Fruit fly (Drosophila melanogaster) whole organism, embryonic: Measurements from ENCODE around the gene CG12016.

Experiments used
- CG10209 ChIP-seq: fragments of 200-800 bp; sonication (Bioruptor generic); optimal IDR thresholded peaks from 3 replicates; lab custom pipeline; 2017; ENCODE audit warnings: missing biosample characterization, mild to moderate bottlenecking, missing genetic modification characterization, missing genetic modification reagents
- CG10543 ChIP-seq: fragments of 200-800 bp; sonication (Bioruptor generic); optimal IDR thresholded peaks from 3 replicates; lab custom pipeline; 2017; ENCODE audit warnings: missing biosample characterization, mild to moderate bottlenecking, missing genetic modification characterization, moderate library complexity
- CG12236 ChIP-seq: fragments of 200-800 bp; sonication (Bioruptor generic); optimal IDR thresholded peaks from 2 replicates; lab custom pipeline; 2016; ENCODE audit warnings: missing biosample characterization, missing genetic modification characterization
- CG12391 ChIP-seq: fragments of 200-800 bp; sonication (Bioruptor generic); optimal IDR thresholded peaks from 3 replicates; lab custom pipeline; 2018; ENCODE audit warnings: missing biosample characterization, mild to moderate bottlenecking, missing genetic modification characterization, moderate library complexity
- CG12769 ChIP-seq: fragments of 200-800 bp; sonication (Bioruptor generic); optimal IDR thresholded peaks from 2 replicates; lab custom pipeline; 2019; ENCODE audit warnings: missing biosample characterization, mild to moderate bottlenecking, missing genetic modification characterization, moderate library complexity
- CG13424 ChIP-seq: fragments of 200-800 bp; sonication (Bioruptor generic); optimal IDR thresholded peaks from 2 replicates; lab custom pipeline; 2019; ENCODE audit warnings: missing biosample characterization, mild to moderate bottlenecking, missing genetic modification characterization, moderate library complexity
- CG14014 ChIP-seq: fragments of 200-800 bp; sonication (Bioruptor generic); IDR thresholded peaks from 2 replicates; pipeline ENCODE4 v1.3.6; 2022; ENCODE audit warnings: missing biosample characterization, missing genetic modification characterization
- CG2678 ChIP-seq: fragments of 200-800 bp; sonication (Bioruptor generic); optimal IDR thresholded peaks from 3 replicates; lab custom pipeline; 2019; ENCODE audit warnings: missing biosample characterization, mild to moderate bottlenecking, missing genetic modification characterization, moderate library complexity
- CG30403 ChIP-seq: fragments of 200-800 bp; sonication (Bioruptor generic); optimal IDR thresholded peaks from 3 replicates; lab custom pipeline; 2016; ENCODE audit warnings: missing biosample characterization, missing genetic modification characterization
- CG3995 ChIP-seq: fragments of 200-800 bp; sonication (Bioruptor generic); optimal IDR thresholded peaks from 3 replicates; lab custom pipeline; 2016; ENCODE audit warnings: missing biosample characterization, missing genetic modification characterization
- CG6654 ChIP-seq: fragments of 200-800 bp; sonication (Bioruptor generic); optimal IDR thresholded peaks from 2 replicates; lab custom pipeline; 2017; ENCODE audit warnings: missing biosample characterization, mild to moderate bottlenecking, missing genetic modification characterization
- CG6813 ChIP-seq: fragments of 200-800 bp; sonication (Bioruptor generic); optimal IDR thresholded peaks from 2 replicates; lab custom pipeline; 2017; ENCODE audit warnings: missing biosample characterization, missing genetic modification characterization, mild to moderate bottlenecking, moderate library complexity, missing genetic modification reagents
- CG7786 ChIP-seq: fragments of 200-800 bp; sonication (Bioruptor generic); optimal IDR thresholded peaks from 2 replicates; lab custom pipeline; 2016; ENCODE audit warnings: missing biosample characterization, missing genetic modification characterization
- CG9727 ChIP-seq: fragments of 200-800 bp; sonication (Bioruptor generic); optimal IDR thresholded peaks from 3 replicates; lab custom pipeline; 2017; ENCODE audit warnings: missing biosample characterization, mild to moderate bottlenecking, missing genetic modification characterization
- CG9797 ChIP-seq: fragments of 200-800 bp; sonication (Bioruptor generic); optimal IDR thresholded peaks from 3 replicates; lab custom pipeline; 2018; ENCODE audit warnings: missing biosample characterization, mild to moderate bottlenecking, missing genetic modification characterization
- CG9817 ChIP-seq: fragments of 200-800 bp; sonication (Bioruptor generic); optimal IDR thresholded peaks from 2 replicates; lab custom pipeline; 2018; ENCODE audit warnings: missing biosample characterization, mild to moderate bottlenecking, missing genetic modification characterization, moderate library complexity
- CG9932 ChIP-seq: fragments of 200-800 bp; sonication (Bioruptor generic); IDR thresholded peaks from 2 replicates; pipeline ENCODE4 v1.3.6; 2022; ENCODE audit warnings: missing biosample characterization, missing genetic modification characterization
- Drgx ChIP-seq: fragments of 200-800 bp; sonication (Bioruptor generic); IDR thresholded peaks from 2 replicates; pipeline ENCODE4 v1.3.6; 2022; ENCODE audit warnings: missing biosample characterization, missing genetic modification characterization
- HHEX ChIP-seq: fragments of 200-800 bp; sonication (Bioruptor generic); optimal IDR thresholded peaks from 3 replicates; lab custom pipeline; 2017; ENCODE audit warnings: missing biosample characterization, mild to moderate bottlenecking, missing genetic modification characterization, missing genetic modification reagents
- Hand ChIP-seq: fragments of 200-800 bp; sonication (Bioruptor generic); optimal IDR thresholded peaks from 2 replicates; lab custom pipeline; 2017; ENCODE audit warnings: mild to moderate bottlenecking, missing biosample characterization, missing genetic modification reagents, missing genetic modification characterization
- Hr78 ChIP-seq, 2 experiments: fragments of 200-800 bp in 1 of 2; fragments of >200 bp in 1 of 2; sonication (Bioruptor generic) in 1 of 2; optimal IDR thresholded peaks; 2 replicates each; lab custom pipeline; 2017 to 2019; ENCODE audit warnings: missing biosample characterization in 2 of 2, missing genetic modification characterization in 2 of 2, mild to moderate bottlenecking in 1 of 2, moderate library complexity in 1 of 2
- Meics ChIP-seq: fragments of 200-800 bp; sonication (Bioruptor generic); optimal IDR thresholded peaks from 2 replicates; lab custom pipeline; 2017; ENCODE audit warnings: missing biosample characterization, mild to moderate bottlenecking, missing genetic modification characterization
- Neu2 ChIP-seq: fragments of 200-800 bp; sonication (Bioruptor generic); optimal IDR thresholded peaks from 3 replicates; lab custom pipeline; 2016; ENCODE audit warnings: missing biosample characterization, missing genetic modification characterization, borderline replicate concordance
- Pdp1 ChIP-seq, 2 experiments: fragments of 200-800 bp; sonication (Bioruptor generic); optimal IDR thresholded peaks; 3 replicates each; lab custom pipeline; 2016; ENCODE audit warnings: missing biosample characterization in 2 of 2, missing genetic modification characterization in 2 of 2, mild to moderate bottlenecking in 1 of 2, moderate library complexity in 1 of 2
- Ssrp ChIP-seq: fragments of 200-800 bp; sonication (Bioruptor generic); optimal IDR thresholded peaks from 2 replicates; lab custom pipeline; 2018; ENCODE audit warnings: missing biosample characterization, mild to moderate bottlenecking, missing genetic modification characterization, moderate library complexity
- TFAM ChIP-seq: fragments of 200-800 bp; sonication (Bioruptor generic); optimal IDR thresholded peaks from 2 replicates; lab custom pipeline; 2017; ENCODE audit warnings: missing biosample characterization, missing genetic modification characterization, inconsistent platforms
- amos ChIP-seq: fragments of 200-800 bp; sonication (Bioruptor generic); IDR thresholded peaks from 2 replicates; pipeline ENCODE4 v1.3.6; 2022; ENCODE audit warnings: missing biosample characterization, missing genetic modification characterization; ENCODE audit not compliant: partially characterized antibody
- corto ChIP-seq: fragments of 200-800 bp; sonication (Bioruptor generic); optimal IDR thresholded peaks from 2 replicates; lab custom pipeline; 2016; ENCODE audit warnings: missing biosample characterization, mild to moderate bottlenecking, missing genetic modification characterization, moderate library complexity
- dysf ChIP-seq: fragments of 200-800 bp; sonication (Bioruptor generic); IDR thresholded peaks from 3 replicates; pipeline ENCODE4 v1.3.6; 2022; ENCODE audit warnings: missing biosample characterization, missing genetic modification characterization
- exex ChIP-seq: fragments of 200-800 bp; sonication (Bioruptor generic); optimal IDR thresholded peaks from 4 replicates; lab custom pipeline; 2018; ENCODE audit warnings: missing biosample characterization, mild to moderate bottlenecking, missing genetic modification characterization, moderate library complexity
- grn ChIP-seq: fragments of 200-800 bp; sonication (Bioruptor generic); optimal IDR thresholded peaks from 3 replicates; lab custom pipeline; 2017; ENCODE audit warnings: missing biosample characterization, missing genetic modification characterization
- hb ChIP-seq: fragments of 200-800 bp; sonication (Bioruptor generic); IDR thresholded peaks from 3 replicates; pipeline ENCODE4 v1.3.6; 2022; ENCODE audit warnings: missing biosample characterization, missing genetic modification characterization; ENCODE audit not compliant: partially characterized antibody
- ken ChIP-seq: fragments of 200-800 bp; sonication (Bioruptor generic); IDR thresholded peaks from 3 replicates; pipeline ENCODE4 v1.3.6; 2022; ENCODE audit warnings: missing biosample characterization, missing genetic modification characterization
- lbe ChIP-seq: fragments of 200-800 bp; sonication (Bioruptor generic); optimal IDR thresholded peaks from 2 replicates; lab custom pipeline; 2016; ENCODE audit warnings: missing biosample characterization, mild to moderate bottlenecking, missing genetic modification characterization
- mam ChIP-seq: fragments of 200-800 bp; sonication (Bioruptor generic); optimal IDR thresholded peaks from 3 replicates; lab custom pipeline; 2016; ENCODE audit warnings: missing biosample characterization, missing genetic modification characterization
- odd ChIP-seq: fragments of 200-800 bp; sonication (Bioruptor generic); optimal IDR thresholded peaks from 2 replicates; lab custom pipeline; 2017; ENCODE audit warnings: missing biosample characterization, mild to moderate bottlenecking, missing genetic modification characterization
- onecut ChIP-seq: fragments of 200-800 bp; sonication (Bioruptor generic); IDR thresholded peaks from 2 replicates; pipeline ENCODE4 v1.3.6; 2022; ENCODE audit warnings: missing biosample characterization, missing genetic modification characterization
- row ChIP-seq: fragments of 200-800 bp; sonication (Bioruptor generic); IDR thresholded peaks from 3 replicates; pipeline ENCODE4 v1.3.6; 2022; ENCODE audit warnings: missing biosample characterization, missing genetic modification characterization
- sd ChIP-seq: fragments of 200-800 bp; sonication (Bioruptor generic); optimal IDR thresholded peaks from 3 replicates; lab custom pipeline; 2018; ENCODE audit warnings: missing biosample characterization, mild to moderate bottlenecking, missing genetic modification characterization, moderate library complexity
- sens-2 ChIP-seq: fragments of 200-800 bp; sonication (Bioruptor generic); IDR thresholded peaks from 2 replicates; pipeline ENCODE4 v1.3.6; 2022; ENCODE audit warnings: missing biosample characterization, missing genetic modification characterization
- shn ChIP-seq: fragments of 200-800 bp; sonication (Bioruptor generic); optimal IDR thresholded peaks from 3 replicates; lab custom pipeline; 2016; ENCODE audit warnings: missing biosample characterization, missing genetic modification characterization
- sima ChIP-seq: fragments of 200-800 bp; sonication (Bioruptor generic); optimal IDR thresholded peaks from 2 replicates; lab custom pipeline; 2016; ENCODE audit warnings: missing biosample characterization, missing genetic modification characterization
- slbo ChIP-seq: fragments of 200-800 bp; sonication (Bioruptor generic); IDR thresholded peaks from 2 replicates; pipeline ENCODE4 v1.3.6; 2022; ENCODE audit warnings: missing biosample characterization, missing genetic modification characterization
- sob ChIP-seq: fragments of 200-800 bp; sonication (Bioruptor generic); IDR thresholded peaks from 2 replicates; pipeline ENCODE4 v1.3.6; 2022; ENCODE audit warnings: missing biosample characterization, missing genetic modification characterization
- sug ChIP-seq: fragments of 200-800 bp; optimal IDR thresholded peaks from 2 replicates; lab custom pipeline; 2019; ENCODE audit warnings: missing biosample characterization, mild to moderate bottlenecking, missing genetic modification characterization, moderate library complexity
- tna ChIP-seq: fragments of 200-800 bp; sonication (Bioruptor generic); IDR thresholded peaks from 2 replicates; pipeline ENCODE4 v1.3.6; 2022; ENCODE audit warnings: missing biosample characterization, missing genetic modification characterization; ENCODE audit not compliant: partially characterized antibody

CG12016 gene

DNA sequence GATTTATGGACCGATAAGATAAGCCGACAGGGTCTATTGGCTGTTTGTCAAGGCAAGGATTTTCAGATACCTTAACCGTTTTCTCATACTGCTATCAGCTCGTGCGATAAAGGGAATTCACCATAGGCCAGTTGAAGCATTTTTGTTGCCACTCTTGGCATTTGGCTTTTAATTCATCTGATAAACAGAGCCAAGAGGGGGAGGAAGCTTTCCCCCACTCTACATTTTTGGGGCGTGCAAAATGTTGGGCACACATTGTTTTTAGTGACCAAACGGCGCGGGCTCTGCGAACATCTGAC lies 30.4 kb downstream of the CG12016 start (continued):
- no peak for TF ChIP-seq CG3995 (GFP tag; lab: Kevin White, UChicago)
- no peak for TF ChIP-seq CG9797
- peak; percentile 8 for TF ChIP-seq CG10543 (GFP tag; lab: Kevin White, UChicago)
- TF ChIP-seq grn (GFP tag; lab: Kevin White, UChicago): peak; percentile 61
- TF ChIP-seq CG6654 (GFP tag; lab: Kevin White, UChicago): no peak
- no peak for TF ChIP-seq amos (GFP tag; lab: Robert Waterston, UW)
- TF ChIP-seq exex (tag; lab: Kevin White, UChicago): peak; percentile 87

DNA sequence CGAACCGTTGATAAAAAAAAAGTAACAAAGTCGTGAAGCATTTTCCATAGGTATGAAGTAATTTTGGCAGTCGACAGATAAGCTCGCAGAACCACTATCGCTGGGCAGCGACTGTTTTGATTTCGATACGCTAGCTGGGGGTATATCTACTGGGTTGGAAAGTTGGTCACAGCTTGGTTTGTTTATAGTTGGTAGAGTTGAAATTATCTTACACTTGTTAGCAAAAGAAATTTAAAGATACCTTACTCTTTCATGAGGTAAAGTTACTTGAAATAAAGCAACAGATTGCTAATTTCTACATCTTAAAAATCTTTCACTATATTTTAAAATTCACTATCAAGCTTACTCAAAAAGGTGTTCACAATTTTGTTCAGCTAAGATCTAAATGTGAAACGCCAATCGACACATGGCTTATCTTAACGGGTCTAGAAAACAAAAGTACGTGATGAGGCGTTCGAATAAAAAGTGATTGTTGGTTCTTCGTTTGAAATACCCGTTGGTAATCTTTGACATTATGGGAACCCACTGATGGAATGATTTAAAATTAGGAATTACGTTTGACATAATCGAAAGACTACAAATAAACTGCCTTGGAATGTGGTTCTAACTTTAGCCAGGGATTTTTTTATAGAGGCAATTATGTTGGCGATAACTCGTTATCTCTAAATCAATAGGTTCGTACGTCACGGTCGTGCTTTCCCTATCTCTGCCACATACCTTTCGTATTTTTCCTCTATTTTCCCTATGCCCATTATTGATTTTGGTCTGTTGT lies 31.4 kb downstream of the CG12016 start:
- TF ChIP-seq grn (GFP tag; lab: Kevin White, UChicago) (peak; percentile 72), CG10209 (GFP tag; lab: Kevin White, UChicago) (peak; percentile 26), CG2678 (tag; lab: Kevin White, UChicago) (peak; percentile 50), odd (GFP tag; lab: Kevin White, UChicago) (peak; percentile 3), CG30403 (peak; percentile 15), CG12236 (GFP tag; lab: Kevin White, UChicago) (no peak), hb (GFP tag; lab: Robert Waterston, UW) (no peak), sob (0 out of 2 replicates have a peak, but pooled peaks have one; percentile 9), Hr78 (GFP tag; optimal IDR thresholded peaks at IDR 0.05; lab: Kevin White, UChicago) (peak in 1 of 2 experiments; percentile 21), Neu2 (GFP tag; lab: Kevin White, UChicago) (no peak), sug (tag; lab: Kevin White, UChicago) (peak; percentile 63), CG13424 (tag; lab: Kevin White, UChicago) (peak; percentile 24), CG14014 (GFP tag; lab: Robert Waterston, UW) (0 out of 2 replicates have a peak, but pooled peaks have one; percentile 14), TFAM (GFP tag; lab: Kevin White, UChicago) (no peak), Drgx (no peak), CG12769 (tag; lab: Kevin White, UChicago) (peak; percentile 10), CG9932 (0 out of 2 replicates have a peak, but pooled peaks have one; percentile 7), onecut (peak; percentile 27; the same call in 1 of the 2 replicates), lbe (no peak), Meics (peak; percentile 40), dysf (peak; percentile 34; the same call in 2 of the 3 replicates), row (GFP tag; lab: Robert Waterston, UW) (peak; percentile 51), tna (no peak), exex (tag; lab: Kevin White, UChicago) (peak; percentile 91), CG12391 (tag; lab: Kevin White, UChicago) (peak; percentile 14), CG7786 (peak; percentile 6), CG9817 (tag; lab: Kevin White, UChicago) (peak; percentile 11), Pdp1 (GFP tag; optimal IDR thresholded peaks at IDR 0.05; lab: Kevin White, UChicago) (peak in 1 of 2 experiments; percentile 43), Hand (GFP tag; lab: Kevin White, UChicago) (peak; percentile 14), sd (tag; lab: Kevin White, UChicago) (peak; percentile 95), sima (GFP tag; lab: Kevin White, UChicago) (no peak), slbo (GFP tag; lab: Robert Waterston, UW) (0 out of 2 replicates have a peak, but pooled peaks have one; percentile 26), shn (GFP tag; lab: Kevin White, UChicago) (peak; percentile 21), ken (GFP tag; lab: Robert Waterston, UW) (0 out of 3 replicates have a peak, but pooled peaks have one; percentile 38), Ssrp (no peak), mam (peak; percentile 11), CG6813 (GFP tag; lab: Kevin White, UChicago) (no peak), CG9727 (GFP tag; lab: Kevin White, UChicago) (peak; percentile 0), corto (GFP tag; lab: Kevin White, UChicago) (no peak), sens-2 (GFP tag; lab: Robert Waterston, UW) (peak; percentile 50; the same call in 1 of the 2 replicates), HHEX (GFP tag; lab: Kevin White, UChicago) (peak; percentile 31)
